Fruit fly (Drosophila melanogaster): ENCODE results near the gene tgy.

The tgy gene

DNA sequence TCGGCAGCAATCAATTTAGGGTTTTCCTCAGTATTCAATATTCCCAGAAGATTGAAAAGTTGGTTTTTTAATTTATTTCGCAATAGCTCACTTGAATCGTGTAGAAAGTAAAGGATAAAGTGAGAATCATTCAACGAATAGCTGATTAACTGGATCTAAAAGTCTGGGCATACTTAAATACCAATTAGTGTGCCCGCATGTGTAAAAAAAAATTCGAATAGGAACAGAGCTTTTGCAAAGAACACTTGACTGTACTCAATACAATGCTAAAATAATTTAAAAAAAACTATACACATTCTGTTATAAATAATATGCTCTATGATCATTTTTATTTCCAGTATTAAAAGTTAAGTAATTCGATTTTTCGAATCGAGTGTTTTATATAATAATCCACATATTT is 2.8 kb downstream of the tgy start, which contains the start of gene CG15882:
Gene CG15882, minus strand, starts transcription at position 101 of the 400 bp plus-strand sequence.
- TF ChIP-seq rgr (GFP tag; optimal IDR thresholded peaks at IDR 0.05), result no peak
- no peak for TF ChIP-seq dmrt93B (GFP tag; optimal IDR thresholded peaks at IDR 0.05)
- no peak for TF ChIP-seq Abd-B (GFP tag; optimal IDR thresholded peaks at IDR 0.05)
- TF ChIP-seq sage (GFP tag; optimal IDR thresholded peaks at IDR 0.05), result no peak
- TF ChIP-seq Myc (optimal IDR thresholded peaks at IDR 0.05), result no peak
- no peak for TF ChIP-seq GATAd (GFP tag; optimal IDR thresholded peaks at IDR 0.05)
- TF ChIP-seq Hr83 (GFP tag; optimal IDR thresholded peaks at IDR 0.05; ENCODE audit: poor library complexity, severe bottlenecking), result no peak
- no peak for TF ChIP-seq Jra (GFP tag; optimal IDR thresholded peaks at IDR 0.05)
- no peak for TF ChIP-seq N (GFP tag; optimal IDR thresholded peaks at IDR 0.05)
- TF ChIP-seq tai (GFP tag; optimal IDR thresholded peaks at IDR 0.05), result no peak
- TF ChIP-seq Hnf4 (GFP tag; optimal IDR thresholded peaks at IDR 0.05), result no peak
- no peak for TF ChIP-seq CG9705 (GFP tag; optimal IDR thresholded peaks at IDR 0.05)
- TF ChIP-seq Mio (GFP tag; optimal IDR thresholded peaks at IDR 0.05), result no peak
- TF ChIP-seq Dif (GFP tag; optimal IDR thresholded peaks at IDR 0.05; ENCODE audit: partially characterized antibody), result no peak
- TF ChIP-seq usp (GFP tag; optimal IDR thresholded peaks at IDR 0.05), result no peak

DNA sequence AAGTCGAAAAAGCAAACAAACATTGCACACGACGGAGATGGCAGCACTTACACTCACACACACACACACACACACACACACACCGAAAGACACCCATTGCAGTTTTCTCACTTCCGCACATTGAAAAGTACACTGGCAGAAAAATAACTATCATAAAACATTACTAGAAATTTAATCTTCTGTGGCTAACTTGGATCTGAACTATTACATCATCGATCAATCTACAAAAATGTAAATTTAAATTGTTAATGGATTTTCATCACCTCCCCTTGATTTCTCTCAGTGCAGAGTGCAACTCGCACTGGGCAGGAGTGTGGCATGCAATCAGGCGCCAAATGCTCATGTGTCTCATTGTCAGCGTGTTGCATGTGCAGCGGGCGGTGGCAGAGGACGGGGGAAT is 6.7 kb downstream of the tgy start:
- peak in 1 of 2 experiments; percentile 4 for TF ChIP-seq foxo (GFP tag; optimal IDR thresholded peaks at IDR 0.05)
- TF ChIP-seq pan (optimal IDR thresholded peaks at IDR 0.05), result no peak

dm6 chrX:19106842-19107557 is 20.1 kb downstream of the tgy start:
- TF ChIP-seq h (GFP tag; optimal IDR thresholded peaks at IDR 0.05) (no peak), Dfd (GFP tag; optimal IDR thresholded peaks at IDR 0.05) (peak; percentile 71), Hnf4 (GFP tag; optimal IDR thresholded peaks at IDR 0.05) (no peak), Rel (GFP tag; optimal IDR thresholded peaks at IDR 0.05) (no peak), Rel (tag; optimal IDR thresholded peaks at IDR 0.05) (no peak), usp (GFP tag; optimal IDR thresholded peaks at IDR 0.05) (no peak)

dm6 chrX:19096179-19096578 is 30.9 kb downstream of the tgy start:
- TF ChIP-seq rgr (GFP tag; optimal IDR thresholded peaks at IDR 0.05) (no peak), Hr83 (GFP tag; optimal IDR thresholded peaks at IDR 0.05; ENCODE audit: poor library complexity, severe bottlenecking) (no peak), foxo (GFP tag; optimal IDR thresholded peaks at IDR 0.05) (no peak), CG32264 (GFP tag; optimal IDR thresholded peaks at IDR 0.05) (no peak), dl (GFP tag; optimal IDR thresholded peaks at IDR 0.05; ENCODE audit: insufficient read depth in 1 of 2, partially characterized antibody in 2 of 2) (no peak), sage (GFP tag; optimal IDR thresholded peaks at IDR 0.05) (no peak), h (GFP tag; optimal IDR thresholded peaks at IDR 0.05) (no peak), Sp1 (GFP tag; optimal IDR thresholded peaks at IDR 0.05) (no peak), Hnf4 (GFP tag; optimal IDR thresholded peaks at IDR 0.05) (no peak)

DNA sequence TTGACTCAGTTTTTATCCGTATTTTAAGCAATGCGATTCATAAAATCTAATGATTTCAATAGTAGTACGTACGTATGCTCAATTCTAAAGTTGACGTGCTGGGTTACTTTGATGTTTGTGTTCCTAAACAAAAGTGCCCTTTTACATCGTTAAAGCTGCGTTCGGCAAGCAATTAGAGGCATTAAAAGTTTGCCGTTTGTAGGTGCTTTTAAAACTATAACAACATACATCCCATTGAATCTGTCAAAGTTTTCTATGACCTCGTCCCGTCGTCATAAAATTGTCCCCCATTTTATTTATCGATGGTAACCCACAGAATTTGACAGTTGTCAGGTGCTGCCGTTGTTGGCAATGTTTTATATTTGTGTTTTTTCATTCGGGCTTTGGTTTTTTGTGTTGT is 43.9 kb downstream of the tgy start, which contains the start of gene CG7423:
Gene CG7423, minus strand, starts transcription at position 101 of the 400 bp plus-strand sequence.
- TF ChIP-seq foxo (GFP tag; optimal IDR thresholded peaks at IDR 0.05) (no peak), Vsx2 (GFP tag; optimal IDR thresholded peaks at IDR 0.05; ENCODE audit: partially characterized antibody) (no peak), tai (GFP tag; optimal IDR thresholded peaks at IDR 0.05) (no peak), CG32264 (GFP tag; optimal IDR thresholded peaks at IDR 0.05) (no peak), Dfd (GFP tag; optimal IDR thresholded peaks at IDR 0.05) (no peak), rgr (GFP tag; optimal IDR thresholded peaks at IDR 0.05) (no peak), usp (GFP tag; optimal IDR thresholded peaks at IDR 0.05) (no peak), dsf (GFP tag; optimal IDR thresholded peaks at IDR 0.05; ENCODE audit: borderline replicate concordance) (no peak), psq (GFP tag; optimal IDR thresholded peaks at IDR 0.05) (no peak)

DNA sequence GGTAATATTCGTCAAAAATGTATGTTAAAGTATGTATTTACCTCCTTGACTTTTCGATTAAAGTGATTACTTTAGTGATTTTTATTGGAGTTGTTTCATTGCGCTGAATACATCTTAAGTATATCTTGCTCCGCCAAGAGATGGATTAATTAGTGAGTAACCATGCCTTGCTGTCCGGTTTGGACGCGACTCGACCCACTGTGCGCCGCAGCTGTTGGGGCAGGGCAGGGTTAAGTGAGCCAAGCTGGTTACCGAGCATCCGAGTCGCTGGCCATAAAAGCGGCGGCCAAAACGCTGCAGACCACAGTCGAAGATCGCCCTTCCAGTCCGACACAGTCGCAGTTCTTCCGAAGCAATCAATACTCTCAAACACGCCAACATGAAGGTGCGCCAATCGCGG is 45.8 kb downstream of the tgy start, which contains the start of gene CG14191:
Gene CG14191, plus strand, starts transcription at position 301 of the 400 bp plus-strand sequence.
- TF ChIP-seq Dfd (GFP tag; optimal IDR thresholded peaks at IDR 0.05) (no peak), tai (GFP tag; optimal IDR thresholded peaks at IDR 0.05) (no peak), dmrt93B (GFP tag; optimal IDR thresholded peaks at IDR 0.05) (no peak), Vsx2 (GFP tag; optimal IDR thresholded peaks at IDR 0.05; ENCODE audit: partially characterized antibody) (no peak), usp (GFP tag; optimal IDR thresholded peaks at IDR 0.05) (no peak), brk (GFP tag; optimal IDR thresholded peaks at IDR 0.05) (no peak), Mio (GFP tag; optimal IDR thresholded peaks at IDR 0.05) (no peak), pan (optimal IDR thresholded peaks at IDR 0.05) (no peak), jim (GFP tag; optimal IDR thresholded peaks at IDR 0.05) (no peak)
